Worm (Caenorhabditis elegans) whole organism, L2 larva: ENCODE measurements around the gene C24H10.3.

Experiments used
- C34F6.9 ChIP-seq: fragments of 150-350 bp; optimal IDR thresholded peaks from 2 replicates; lab custom pipeline; 2014; ENCODE audit warnings: missing biosample characterization, missing genetic modification characterization
- F13H6.1 ChIP-seq: sonication (generic microtip); optimal IDR thresholded peaks from 2 replicates; lab custom pipeline; 2016; ENCODE audit warnings: missing genetic modification characterization, missing compliant biosample characterization
- R02D3.7 ChIP-seq: fragments of 150-350 bp; optimal IDR thresholded peaks from 2 replicates; lab custom pipeline; 2014; ENCODE audit warnings: missing biosample characterization, missing genetic modification characterization
- Y55F3AM.14 ChIP-seq: fragments of 200-800 bp; sonication (Bioruptor generic); optimal IDR thresholded peaks from 2 replicates; lab custom pipeline; 2018; ENCODE audit warnings: mild to moderate bottlenecking, missing genetic modification characterization, missing compliant biosample characterization
- ZK546.5 ChIP-seq: sonication (generic microtip); optimal IDR thresholded peaks from 2 replicates; lab custom pipeline; 2017; ENCODE audit warnings: missing biosample characterization, missing genetic modification characterization
- alr-1 ChIP-seq: fragments of 150-350 bp; optimal IDR thresholded peaks from 2 replicates; lab custom pipeline; 2014; ENCODE audit warnings: missing biosample characterization, missing genetic modification characterization
- aly-2 ChIP-seq: fragments of 150-350 bp; optimal IDR thresholded peaks from 2 replicates; lab custom pipeline; 2014; ENCODE audit warnings: missing biosample characterization, missing genetic modification characterization
- ama-1 ChIP-seq: fragments of 150-350 bp; optimal IDR thresholded peaks from 2 replicates; lab custom pipeline; 2018; ENCODE audit warnings: inconsistent platforms
- blmp-1 ChIP-seq: sonication (generic microtip); optimal IDR thresholded peaks from 2 replicates; lab custom pipeline; 2017; ENCODE audit warnings: missing genetic modification characterization, mild to moderate bottlenecking, missing compliant biosample characterization, antibody characterized with exemption, moderate library complexity; ENCODE audit not compliant: insufficient read depth
- ceh-16 ChIP-seq: fragments of 150-350 bp; optimal IDR thresholded peaks from 2 replicates; lab custom pipeline; 2014; ENCODE audit warnings: missing biosample characterization, missing genetic modification characterization
- ceh-82 ChIP-seq: fragments of 150-350 bp; optimal IDR thresholded peaks from 2 replicates; lab custom pipeline; 2014; ENCODE audit warnings: missing biosample characterization, missing genetic modification characterization
- crh-2 ChIP-seq: sonication (generic microtip); optimal IDR thresholded peaks from 2 replicates; lab custom pipeline; 2017; ENCODE audit warnings: missing biosample characterization, missing genetic modification characterization
- dmd-4 ChIP-seq: sonication (generic microtip); optimal IDR thresholded peaks from 2 replicates; lab custom pipeline; 2017; ENCODE audit warnings: missing biosample characterization, missing genetic modification characterization
- egl-27 ChIP-seq: sonication (generic microtip); optimal IDR thresholded peaks from 3 replicates; lab custom pipeline; 2017; ENCODE audit warnings: missing biosample characterization, missing genetic modification reagents, missing genetic modification characterization
- elt-1 ChIP-seq: fragments of 150-350 bp; optimal IDR thresholded peaks from 2 replicates; lab custom pipeline; 2014; ENCODE audit warnings: missing biosample characterization, missing genetic modification characterization
- elt-3 ChIP-seq: sonication (generic microtip); optimal IDR thresholded peaks from 2 replicates; lab custom pipeline; 2017; ENCODE audit warnings: missing biosample characterization, missing genetic modification characterization
- fos-1 ChIP-seq: fragments of 150-350 bp; optimal IDR thresholded peaks from 2 replicates; lab custom pipeline; 2014; ENCODE audit warnings: missing biosample characterization, missing genetic modification characterization
- gmeb-1 ChIP-seq: fragments of 150-350 bp; optimal IDR thresholded peaks from 2 replicates; lab custom pipeline; 2014; ENCODE audit warnings: missing biosample characterization, missing genetic modification characterization
- lin-11 ChIP-seq: fragments of 150-350 bp; sonication (generic microtip); optimal IDR thresholded peaks from 2 replicates; lab custom pipeline; 2014; ENCODE audit warnings: missing biosample characterization, missing genetic modification characterization, inconsistent platforms, mixed read lengths
- lin-13 ChIP-seq: fragments of 150-350 bp; optimal IDR thresholded peaks from 2 replicates; lab custom pipeline; 2014; ENCODE audit warnings: missing biosample characterization, missing genetic modification reagents, missing genetic modification characterization
- lin-39 ChIP-seq: fragments of 150-350 bp; optimal IDR thresholded peaks from 2 replicates; lab custom pipeline; 2014; ENCODE audit warnings: missing biosample characterization, missing genetic modification reagents, missing genetic modification characterization
- lsy-2 ChIP-seq, 2 experiments: fragments of 150-350 bp in 1 of 2; sonication (generic microtip) in 1 of 2; optimal IDR thresholded peaks; 2 replicates each; lab custom pipeline; 2014 to 2017; ENCODE audit warnings: missing biosample characterization in 2 of 2, missing genetic modification characterization in 2 of 2
- mab-5 ChIP-seq: fragments of 150-350 bp; optimal IDR thresholded peaks from 2 replicates; lab custom pipeline; 2014; ENCODE audit warnings: missing biosample characterization, missing genetic modification characterization
- mbf-1 ChIP-seq: sonication (generic microtip); optimal IDR thresholded peaks from 2 replicates; lab custom pipeline; 2017; ENCODE audit warnings: missing biosample characterization, missing genetic modification characterization
- mdl-1 ChIP-seq, 2 experiments: fragments of 150-350 bp in 1 of 2; sonication (generic microtip) in 1 of 2; optimal IDR thresholded peaks; 2 replicates each; lab custom pipeline; 2017; ENCODE audit warnings: missing biosample characterization in 2 of 2, missing genetic modification characterization in 2 of 2
- nhr-10 ChIP-seq: sonication (generic microtip); optimal IDR thresholded peaks from 2 replicates; lab custom pipeline; 2017; ENCODE audit warnings: missing biosample characterization, missing genetic modification characterization
- nhr-11 ChIP-seq: fragments of 150-350 bp; optimal IDR thresholded peaks from 2 replicates; lab custom pipeline; 2014; ENCODE audit warnings: missing biosample characterization, missing genetic modification characterization
- nhr-12 ChIP-seq: fragments of 150-350 bp; optimal IDR thresholded peaks from 2 replicates; lab custom pipeline; 2014; ENCODE audit warnings: missing biosample characterization, missing genetic modification characterization
- nhr-129 ChIP-seq: fragments of 150-350 bp; optimal IDR thresholded peaks from 2 replicates; lab custom pipeline; 2014; ENCODE audit warnings: missing biosample characterization, missing genetic modification characterization
- nhr-21 ChIP-seq: fragments of 150-350 bp; optimal IDR thresholded peaks from 2 replicates; lab custom pipeline; 2014; ENCODE audit warnings: missing biosample characterization, missing genetic modification characterization
- nhr-23 ChIP-seq: fragments of 150-350 bp; optimal IDR thresholded peaks from 2 replicates; lab custom pipeline; 2014; ENCODE audit warnings: missing biosample characterization, missing genetic modification reagents, missing genetic modification characterization
- nhr-237 ChIP-seq: fragments of 150-350 bp; optimal IDR thresholded peaks from 2 replicates; lab custom pipeline; 2014; ENCODE audit warnings: missing biosample characterization, missing genetic modification characterization
- nhr-25 ChIP-seq: fragments of 150-350 bp; sonication (generic microtip); optimal IDR thresholded peaks from 3 replicates; lab custom pipeline; 2014; ENCODE audit warnings: missing biosample characterization, missing genetic modification characterization
- nhr-6 ChIP-seq: fragments of 150-350 bp; optimal IDR thresholded peaks from 2 replicates; lab custom pipeline; 2014; ENCODE audit warnings: missing biosample characterization, missing genetic modification characterization
- nhr-77 ChIP-seq: fragments of 150-350 bp; optimal IDR thresholded peaks from 2 replicates; lab custom pipeline; 2014; ENCODE audit warnings: missing biosample characterization, missing genetic modification characterization
- peb-1 ChIP-seq: fragments of 150-350 bp; optimal IDR thresholded peaks from 2 replicates; lab custom pipeline; 2014; ENCODE audit warnings: missing biosample characterization, missing genetic modification characterization
- sem-4 ChIP-seq: fragments of 150-350 bp; optimal IDR thresholded peaks from 2 replicates; lab custom pipeline; 2014; ENCODE audit warnings: missing biosample characterization, missing genetic modification reagents, missing genetic modification characterization
- skn-1 ChIP-seq: sonication (generic microtip); optimal IDR thresholded peaks from 2 replicates; lab custom pipeline; 2017; ENCODE audit warnings: missing biosample characterization, missing genetic modification characterization
- sma-3 ChIP-seq: sonication (generic microtip); optimal IDR thresholded peaks from 2 replicates; lab custom pipeline; 2016; ENCODE audit warnings: missing genetic modification reagents, missing genetic modification characterization, missing compliant biosample characterization
- sma-9 ChIP-seq, 2 experiments: fragments of 150-350 bp in 1 of 2; sonication (generic microtip) in 1 of 2; optimal IDR thresholded peaks; 2 replicates each; lab custom pipeline; 2014 to 2016; ENCODE audit warnings: missing genetic modification characterization in 2 of 2, mild to moderate bottlenecking in 1 of 2, missing biosample characterization in 1 of 2, missing compliant biosample characterization in 1 of 2, missing genetic modification reagents in 1 of 2, moderate library complexity in 1 of 2
- snpc-4 ChIP-seq: fragments of 150-350 bp; optimal IDR thresholded peaks from 2 replicates; lab custom pipeline; 2014; ENCODE audit warnings: missing biosample characterization, missing genetic modification characterization
- unc-39 ChIP-seq: fragments of 150-350 bp; optimal IDR thresholded peaks from 2 replicates; lab custom pipeline; 2014; ENCODE audit warnings: missing biosample characterization, missing genetic modification characterization
- unc-55 ChIP-seq: fragments of 150-350 bp; sonication (generic microtip); optimal IDR thresholded peaks from 3 replicates; lab custom pipeline; 2014; ENCODE audit warnings: missing biosample characterization, missing genetic modification reagents, missing genetic modification characterization
- unc-62 ChIP-seq: fragments of 150-350 bp; optimal IDR thresholded peaks from 2 replicates; lab custom pipeline; 2014; ENCODE audit warnings: missing biosample characterization, missing genetic modification reagents, missing genetic modification characterization
- zag-1 ChIP-seq: fragments of 150-350 bp; optimal IDR thresholded peaks from 2 replicates; lab custom pipeline; 2014; ENCODE audit warnings: missing biosample characterization, missing genetic modification characterization
- ztf-1 ChIP-seq: fragments of 200-800 bp; sonication (Bioruptor generic); conservative IDR thresholded peaks from 2 replicates; pipeline ENCODE4 v1.3.6; 2022; ENCODE audit warnings: missing genetic modification characterization, missing compliant biosample characterization
- ztf-11 ChIP-seq: sonication (generic microtip); optimal IDR thresholded peaks from 2 replicates; lab custom pipeline; 2017; ENCODE audit warnings: missing biosample characterization, missing genetic modification characterization
- ztf-4 ChIP-seq: fragments of 150-350 bp; optimal IDR thresholded peaks from 2 replicates; lab custom pipeline; 2014; ENCODE audit warnings: missing biosample characterization, missing genetic modification characterization

C24H10.3 gene

DNA sequence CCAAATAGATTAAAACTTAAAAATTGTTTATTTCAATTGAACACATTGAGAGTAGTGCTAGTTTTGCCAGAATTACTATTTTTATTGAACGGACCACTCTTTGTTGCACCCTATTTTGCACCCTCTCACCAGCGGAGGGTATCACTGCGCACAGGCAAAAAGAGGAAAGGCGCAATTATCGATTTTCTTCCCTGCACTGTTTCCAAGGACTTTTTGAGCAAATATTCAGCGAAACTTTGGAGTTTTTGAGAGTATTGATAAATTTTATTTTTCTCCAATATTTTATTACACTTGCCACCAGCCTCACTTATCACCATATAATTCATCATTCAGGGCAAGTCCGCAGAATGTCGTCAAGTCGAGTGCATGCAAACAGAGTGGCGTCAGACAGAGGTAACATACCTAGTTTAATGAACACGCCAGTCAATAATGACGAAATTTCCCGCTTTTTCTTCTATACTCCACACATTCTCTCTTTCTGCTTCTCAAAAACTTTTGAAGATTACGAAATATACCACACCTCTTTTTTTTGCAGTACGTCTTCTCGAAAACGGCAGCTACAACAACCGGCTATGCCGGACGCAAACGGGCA, 42.7 kb upstream of the C24H10.3 start:
- TF ChIP-seq Y55F3AM.14 = no peak
- TF ChIP-seq nhr-237 (tag; lab: Kevin White, UChicago) = no peak
- TF ChIP-seq nhr-23 (tag; lab: Kevin White, UChicago) = no peak
- no peak for TF ChIP-seq elt-1 (tag; lab: Kevin White, UChicago)
- no peak for TF ChIP-seq unc-62 (GFP tag; lab: Kevin White, UChicago)
- peak in 1 of 2 experiments; percentile 27 for TF ChIP-seq lsy-2 (tag; optimal IDR thresholded peaks at IDR 0.05; lab: Kevin White, UChicago)
- TF ChIP-seq sma-9 (GFP tag; optimal IDR thresholded peaks at IDR 0.05; lab: Kevin White, UChicago) = peak; percentile 20
- no peak for TF ChIP-seq sma-9 (tag; optimal IDR thresholded peaks at IDR 0.05; lab: Kevin White, UChicago)
- no peak for TF ChIP-seq R02D3.7 (tag; lab: Kevin White, UChicago)
- TF ChIP-seq dmd-4 = no peak
- TF ChIP-seq ceh-82 (tag; lab: Kevin White, UChicago) = no peak
- TF ChIP-seq ZK546.5 (tag; lab: Kevin White, UChicago) = no peak
- TF ChIP-seq fos-1 (tag; lab: Kevin White, UChicago) = peak; percentile 70
- no peak for TF ChIP-seq peb-1
- peak; percentile 56 for TF ChIP-seq C34F6.9 (tag; lab: Kevin White, UChicago)
- no peak for TF ChIP-seq nhr-6 (tag; lab: Kevin White, UChicago)
- TF ChIP-seq ceh-16 (tag; lab: Kevin White, UChicago) = no peak
- TF ChIP-seq nhr-11 = no peak
- TF ChIP-seq blmp-1 (tag; lab: Kevin White, UChicago) = no peak
- no peak for TF ChIP-seq egl-27 (tag; lab: Kevin White, UChicago)
- no peak for TF ChIP-seq mbf-1 (tag; lab: Kevin White, UChicago)
- no peak for TF ChIP-seq sem-4 (tag; lab: Kevin White, UChicago)
- TF ChIP-seq nhr-21 (tag; lab: Kevin White, UChicago) = no peak
- TF ChIP-seq nhr-77 (tag; lab: Kevin White, UChicago) = no peak
- peak; percentile 75 for TF ChIP-seq unc-55 (GFP tag; lab: Kevin White, UChicago)
- TF ChIP-seq snpc-4 = no peak
- no peak for TF ChIP-seq zag-1
- no peak for TF ChIP-seq sma-3 (GFP tag; lab: Kevin White, UChicago)
- no peak for TF ChIP-seq nhr-25 (tag; lab: Kevin White, UChicago)
- peak; percentile 18 for TF ChIP-seq lin-13
- no peak for TF ChIP-seq ztf-4 (tag; lab: Kevin White, UChicago)
- TF ChIP-seq F13H6.1 (tag; lab: Kevin White, UChicago) = no peak
- TF ChIP-seq ama-1 (lab: Kevin White, UChicago) = no peak
- TF ChIP-seq unc-39 (tag; lab: Kevin White, UChicago) = no peak
- no peak for TF ChIP-seq aly-2 (tag; lab: Kevin White, UChicago)
- TF ChIP-seq elt-3 (tag; lab: Kevin White, UChicago) = no peak
- no peak for TF ChIP-seq nhr-10 (tag; lab: Kevin White, UChicago)
- no peak for TF ChIP-seq lin-11 (tag; lab: Kevin White, UChicago)
- TF ChIP-seq ztf-1 (GFP tag; lab: Robert Waterston, UW) = no peak
- no peak for TF ChIP-seq ztf-11
- TF ChIP-seq nhr-129 = peak; percentile 72
- TF ChIP-seq mab-5 (tag; lab: Kevin White, UChicago) = no peak
- TF ChIP-seq crh-2 (tag; lab: Kevin White, UChicago) = peak; percentile 51
- TF ChIP-seq mdl-1 (tag; optimal IDR thresholded peaks at IDR 0.05; lab: Kevin White, UChicago) = no peak
- TF ChIP-seq alr-1 (tag; lab: Kevin White, UChicago) = no peak
- TF ChIP-seq nhr-12 (tag; lab: Kevin White, UChicago) = no peak
- TF ChIP-seq lin-39 = no peak
- no peak for TF ChIP-seq skn-1
- peak; percentile 0 for TF ChIP-seq gmeb-1
